Fruit fly (Drosophila melanogaster) whole organism, pupa: ENCODE results near the gene CG17163.

Source experiments
- CG10348 ChIP-seq: fragments of 200-800 bp; sonication (Bioruptor generic); IDR thresholded peaks from 2 replicates; pipeline ENCODE4 v1.3.6; 2022; ENCODE audit warnings: missing biosample characterization, missing genetic modification characterization
- CG12605 ChIP-seq: fragments of 200-800 bp; sonication (Bioruptor generic); IDR thresholded peaks from 2 replicates; pipeline ENCODE4 v1.3.6; 2022; ENCODE audit warnings: missing biosample characterization, missing genetic modification characterization
- CG13204 ChIP-seq: fragments of 200-800 bp; sonication (Bioruptor generic); optimal IDR thresholded peaks from 2 replicates; lab custom pipeline; 2018; ENCODE audit warnings: missing biosample characterization, mild to moderate bottlenecking, missing genetic modification characterization, moderate library complexity
- CG14655 ChIP-seq: fragments of 200-800 bp; sonication (Bioruptor generic); optimal IDR thresholded peaks from 3 replicates; lab custom pipeline; 2017; ENCODE audit warnings: mild to moderate bottlenecking, missing biosample characterization, missing genetic modification reagents, missing genetic modification characterization
- CG15710 ChIP-seq: fragments of 200-800 bp; sonication (Bioruptor generic); optimal IDR thresholded peaks from 2 replicates; lab custom pipeline; 2018; ENCODE audit warnings: missing biosample characterization, mild to moderate bottlenecking, missing genetic modification characterization, moderate library complexity
- CG17806 ChIP-seq: fragments of 200-800 bp; sonication (Bioruptor generic); optimal IDR thresholded peaks from 2 replicates; lab custom pipeline; 2018; ENCODE audit warnings: missing biosample characterization, mild to moderate bottlenecking, missing genetic modification characterization, moderate library complexity
- CG32121 ChIP-seq: fragments of 200-800 bp; sonication (Bioruptor generic); IDR thresholded peaks from 2 replicates; pipeline ENCODE4 v1.3.6; 2022; ENCODE audit warnings: missing biosample characterization, missing genetic modification characterization
- CG34367 ChIP-seq: fragments of 200-800 bp; sonication (Bioruptor generic); optimal IDR thresholded peaks from 2 replicates; lab custom pipeline; 2018; ENCODE audit warnings: missing biosample characterization, mild to moderate bottlenecking, missing genetic modification characterization
- CG4496 ChIP-seq: fragments of 200-800 bp; sonication (Bioruptor generic); IDR thresholded peaks from 3 replicates; pipeline ENCODE4 v1.3.6; 2022; ENCODE audit warnings: missing biosample characterization, missing genetic modification characterization
- CG8159 ChIP-seq: fragments of 200-800 bp; sonication (Bioruptor generic); optimal IDR thresholded peaks from 3 replicates; lab custom pipeline; 2018; ENCODE audit warnings: missing biosample characterization, mild to moderate bottlenecking, missing genetic modification characterization, moderate library complexity
- CG8301 ChIP-seq: fragments of 200-800 bp; sonication (Bioruptor generic); optimal IDR thresholded peaks from 2 replicates; lab custom pipeline; 2018; ENCODE audit warnings: missing biosample characterization, mild to moderate bottlenecking, missing genetic modification characterization
- CG9948 ChIP-seq: fragments of 200-800 bp; sonication (Bioruptor generic); optimal IDR thresholded peaks from 2 replicates; lab custom pipeline; 2018; ENCODE audit warnings: missing biosample characterization, mild to moderate bottlenecking, missing genetic modification characterization, moderate library complexity
- D1 ChIP-seq: fragments of 200-800 bp; sonication (Bioruptor generic); optimal IDR thresholded peaks from 2 replicates; lab custom pipeline; 2018; ENCODE audit warnings: missing biosample characterization, mild to moderate bottlenecking, missing genetic modification characterization, moderate library complexity
- EcR ChIP-seq: fragments of 200-800 bp; sonication (Bioruptor generic); optimal IDR thresholded peaks from 3 replicates; lab custom pipeline; 2019; ENCODE audit warnings: missing biosample characterization, missing genetic modification characterization, mild to moderate bottlenecking, moderate library complexity, missing genetic modification reagents
- Ets98B ChIP-seq: fragments of 200-800 bp; sonication (Bioruptor generic); IDR thresholded peaks from 2 replicates; pipeline ENCODE4 v1.3.6; 2022; ENCODE audit warnings: missing biosample characterization, missing genetic modification characterization
- Pif1A ChIP-seq: fragments of 200-800 bp; sonication (Bioruptor generic); optimal IDR thresholded peaks from 3 replicates; lab custom pipeline; 2016; ENCODE audit warnings: missing biosample characterization, missing genetic modification characterization
- Pif1B ChIP-seq: fragments of 200-800 bp; sonication (Bioruptor generic); optimal IDR thresholded peaks from 3 replicates; lab custom pipeline; 2016; ENCODE audit warnings: missing biosample characterization, missing genetic modification characterization
- Snoo ChIP-seq: fragments of 200-800 bp; sonication (Bioruptor generic); optimal IDR thresholded peaks from 3 replicates; lab custom pipeline; 2017; ENCODE audit warnings: missing biosample characterization, mild to moderate bottlenecking, missing genetic modification characterization, inconsistent platforms
- fd96Ca ChIP-seq: fragments of 200-800 bp; sonication (Bioruptor generic); IDR thresholded peaks from 3 replicates; pipeline ENCODE4 v1.3.6; 2022; ENCODE audit warnings: missing biosample characterization, missing genetic modification characterization
- gl ChIP-seq: fragments of 200-800 bp; sonication (Bioruptor generic); optimal IDR thresholded peaks from 2 replicates; lab custom pipeline; 2018; ENCODE audit warnings: missing biosample characterization, mild to moderate bottlenecking, missing genetic modification characterization
- rn ChIP-seq: fragments of 200-800 bp; sonication (Bioruptor generic); IDR thresholded peaks from 2 replicates; pipeline ENCODE4 v1.3.6; 2022; ENCODE audit warnings: missing biosample characterization, missing genetic modification characterization

CG17163 gene

dm6 chrX:23091289-23091688, 8.8 kb upstream of the CG17163 start:
- TF ChIP-seq CG13204 (GFP tag; lab: Kevin White, UChicago) (no peak), CG34367 (tag; lab: Kevin White, UChicago) (no peak), CG15710 (no peak), D1 (tag; lab: Kevin White, UChicago) (no peak), CG8301 (tag; lab: Kevin White, UChicago) (no peak), Ets98B (GFP tag; lab: Robert Waterston, UW) (no peak), EcR (GFP tag; lab: Kevin White, UChicago) (no peak), CG32121 (GFP tag; lab: Robert Waterston, UW) (no peak), Pif1A (no peak)

dm6 chrX:23090474-23090873, 8.0 kb upstream of the CG17163 start:
- TF ChIP-seq rn (GFP tag; lab: Robert Waterston, UW): no peak
- TF ChIP-seq gl (tag; lab: Kevin White, UChicago): no peak
- TF ChIP-seq CG32121 (GFP tag; lab: Robert Waterston, UW): no peak
- no peak for TF ChIP-seq CG8159
- TF ChIP-seq CG8301 (tag; lab: Kevin White, UChicago): no peak
- TF ChIP-seq EcR (GFP tag; lab: Kevin White, UChicago): no peak
- no peak for TF ChIP-seq Pif1A
- TF ChIP-seq CG15710: no peak
- no peak for TF ChIP-seq CG9948
- TF ChIP-seq Pif1B (GFP tag; lab: Kevin White, UChicago): no peak
- TF ChIP-seq CG10348 (GFP tag; lab: Robert Waterston, UW): no peak
- TF ChIP-seq fd96Ca (GFP tag; lab: Robert Waterston, UW): no peak

- TF ChIP-seq CG32121 (GFP tag; lab: Robert Waterston, UW) (no peak), CG15710 (no peak)
Measured at dm6 chrX:23089087-23089732, 6.7 kb upstream of the CG17163 start.

DNA sequence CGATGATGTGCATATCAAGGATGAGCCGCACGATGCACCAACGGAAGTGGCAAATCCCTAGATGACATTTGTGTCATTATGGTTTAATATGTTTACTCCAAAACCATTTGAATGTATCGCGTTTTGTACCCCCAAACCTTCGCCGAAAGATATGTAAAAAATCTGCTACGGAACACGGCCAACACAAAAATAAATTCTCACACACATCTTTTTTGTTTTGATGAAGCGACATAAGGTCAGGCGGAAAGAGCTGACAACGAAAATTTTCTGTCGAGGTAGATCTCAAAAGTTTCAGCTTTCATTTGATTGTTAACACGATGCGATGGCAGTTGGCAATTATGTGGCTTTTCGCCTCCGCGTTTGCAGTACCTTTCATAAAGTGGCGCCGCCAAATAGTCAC, 1.9 kb upstream of the CG17163 start, which contains the start of gene CG17169:
Gene CG17169 (plus strand): TSS at position 301 of the 400 bp plus-strand sequence.
- TF ChIP-seq CG15710: no peak
- no peak for TF ChIP-seq CG4496 (GFP tag; lab: Robert Waterston, UW)
- TF ChIP-seq Pif1B (GFP tag; lab: Kevin White, UChicago): no peak
- no peak for TF ChIP-seq CG34367 (tag; lab: Kevin White, UChicago)
- TF ChIP-seq Pif1A: no peak
- TF ChIP-seq Ets98B (GFP tag; lab: Robert Waterston, UW): no peak
- TF ChIP-seq gl (tag; lab: Kevin White, UChicago): no peak
- no peak for TF ChIP-seq CG17806 (tag; lab: Kevin White, UChicago)
- TF ChIP-seq CG9948: no peak
- TF ChIP-seq CG14655 (GFP tag; lab: Kevin White, UChicago): no peak

dm6 chrX:23073402-23073801, 9.1 kb downstream of the CG17163 start:
- no peak for TF ChIP-seq Snoo (tag; lab: Kevin White, UChicago)
- no peak for TF ChIP-seq CG12605 (GFP tag; lab: Robert Waterston, UW)
- no peak for TF ChIP-seq CG10348 (GFP tag; lab: Robert Waterston, UW)
- no peak for TF ChIP-seq gl (tag; lab: Kevin White, UChicago)
- no peak for TF ChIP-seq rn (GFP tag; lab: Robert Waterston, UW)
- TF ChIP-seq CG32121 (GFP tag; lab: Robert Waterston, UW): no peak
- TF ChIP-seq EcR (GFP tag; lab: Kevin White, UChicago): no peak
- TF ChIP-seq CG34367 (tag; lab: Kevin White, UChicago): no peak
- no peak for TF ChIP-seq CG17806 (tag; lab: Kevin White, UChicago)
- TF ChIP-seq CG4496 (GFP tag; lab: Robert Waterston, UW): no peak
- TF ChIP-seq CG15710: no peak
- no peak for TF ChIP-seq fd96Ca (GFP tag; lab: Robert Waterston, UW)
- TF ChIP-seq CG8301 (tag; lab: Kevin White, UChicago): no peak
- TF ChIP-seq CG9948: no peak
- no peak for TF ChIP-seq Ets98B (GFP tag; lab: Robert Waterston, UW)

- TF ChIP-seq CG9948: peak; percentile 53
- TF ChIP-seq Ets98B (GFP tag; lab: Robert Waterston, UW): no peak
- TF ChIP-seq CG12605 (GFP tag; lab: Robert Waterston, UW): no peak
- no peak for TF ChIP-seq CG10348 (GFP tag; lab: Robert Waterston, UW)
- no peak; the same call in 2 of the 3 replicates for TF ChIP-seq CG4496 (GFP tag; lab: Robert Waterston, UW)
- TF ChIP-seq CG32121 (GFP tag; lab: Robert Waterston, UW): no peak
- TF ChIP-seq CG17806 (tag; lab: Kevin White, UChicago): peak; percentile 10
- peak; percentile 29 for TF ChIP-seq Snoo (tag; lab: Kevin White, UChicago)
- TF ChIP-seq CG8301 (tag; lab: Kevin White, UChicago): peak; percentile 54
- peak; percentile 80 for TF ChIP-seq CG14655 (GFP tag; lab: Kevin White, UChicago)
- TF ChIP-seq CG15710: peak; percentile 23
- no peak for TF ChIP-seq gl (tag; lab: Kevin White, UChicago)
- TF ChIP-seq D1 (tag; lab: Kevin White, UChicago): no peak
- peak; percentile 55 for TF ChIP-seq EcR (GFP tag; lab: Kevin White, UChicago)
- peak; percentile 12 for TF ChIP-seq Pif1A
- TF ChIP-seq Pif1B (GFP tag; lab: Kevin White, UChicago): peak; percentile 53
- TF ChIP-seq fd96Ca (GFP tag; lab: Robert Waterston, UW): no peak
- TF ChIP-seq CG34367 (tag; lab: Kevin White, UChicago): peak; percentile 3
- TF ChIP-seq CG13204 (GFP tag; lab: Kevin White, UChicago): no peak
- TF ChIP-seq CG8159: peak; percentile 39
- no peak for TF ChIP-seq rn (GFP tag; lab: Robert Waterston, UW)
Measured at dm6 chrX:23071237-23071688, 11.2 kb downstream of the CG17163 start.
